Worm (Caenorhabditis elegans) whole organism, L4/young adult: ENCODE data around the gene D2045.9.

Source experiments
- W03F9.2 ChIP-seq: fragments of 150-350 bp; optimal IDR thresholded peaks from 2 replicates; lab custom pipeline; 2014; ENCODE audit warnings: missing biosample characterization, missing genetic modification characterization
- dao-5 ChIP-seq: sonication (generic microtip); optimal IDR thresholded peaks from 2 replicates; lab custom pipeline; 2016; ENCODE audit warnings: missing genotype, missing genetic modification characterization, moderate library complexity, missing compliant biosample characterization
- him-1 ChIP-seq: sonication (generic microtip); optimal IDR thresholded peaks from 2 replicates; lab custom pipeline; 2016; ENCODE audit warnings: missing genotype, missing genetic modification reagents, missing genetic modification characterization, missing compliant biosample characterization

- TF ChIP-seq dao-5 = no peak
- no peak for TF ChIP-seq W03F9.2 (tag; lab: Kevin White, UChicago)
- TF ChIP-seq him-1 (tag; lab: Kevin White, UChicago) = no peak
Observed at ce11 chrIII:10521219-10521618, 46.2 kb downstream of the D2045.9 start.
